Worm (Caenorhabditis elegans): Measurements from ENCODE around the gene D2023.3.

D2023.3 gene

ce11 chrV:11811921-11812320 is at the start of gene D2023.3:
D2023.3 (minus strand) TSS chrV:11812021.
- TF ChIP-seq tra-4 (tag; optimal IDR thresholded peaks at IDR 0.05) (no peak), tbx-37 (GFP tag; conservative IDR thresholded peaks at IDR 0.05) (no peak), ets-7 (tag; optimal IDR thresholded peaks at IDR 0.05) (no peak), scrt-1 (GFP tag; IDR thresholded peaks at IDR 0.05) (no peak), B0310.2 (tag; optimal IDR thresholded peaks at IDR 0.05) (no peak), ceh-36 (tag; optimal IDR thresholded peaks at IDR 0.05) (no peak)

- TF ChIP-seq ama-1 (optimal IDR thresholded peaks at IDR 0.05) (no peak), pes-1 (GFP tag; IDR thresholded peaks at IDR 0.05) (no peak), hmbx-1 (tag; optimal IDR thresholded peaks at IDR 0.05) (no peak), ceh-13 (GFP tag; optimal IDR thresholded peaks at IDR 0.05) (no peak), scrt-1 (GFP tag; IDR thresholded peaks at IDR 0.05) (no peak), flt-1 (GFP tag; IDR thresholded peaks at IDR 0.05) (no peak), tra-4 (tag; optimal IDR thresholded peaks at IDR 0.05) (no peak), tbx-37 (GFP tag; conservative IDR thresholded peaks at IDR 0.05) (no peak), aly-1 (tag; optimal IDR thresholded peaks at IDR 0.05) (no peak), hnd-1 (tag; optimal IDR thresholded peaks at IDR 0.05) (no peak), F13C5.2 (tag; optimal IDR thresholded peaks at IDR 0.05) (no peak), B0310.2 (tag; optimal IDR thresholded peaks at IDR 0.05) (no peak), sea-1 (GFP tag; conservative IDR thresholded peaks at IDR 0.05) (no peak), hmg-4 (GFP tag; optimal IDR thresholded peaks at IDR 0.05) (no peak), ceh-36 (tag; optimal IDR thresholded peaks at IDR 0.05) (no peak), tbx-11 (GFP tag; IDR thresholded peaks at IDR 0.05) (no peak), ets-7 (tag; optimal IDR thresholded peaks at IDR 0.05) (no peak)
Measured at ce11 chrV:11860375-11860774, 48.6 kb upstream of the D2023.3 start, which contains the start of gene R13H4.5. R13H4.5 (plus strand) TSS chrV:11860675.

- TF ChIP-seq pes-1 (GFP tag; IDR thresholded peaks at IDR 0.05) (no peak), tra-4 (tag; optimal IDR thresholded peaks at IDR 0.05) (no peak), flt-1 (GFP tag; IDR thresholded peaks at IDR 0.05) (no peak), scrt-1 (GFP tag; IDR thresholded peaks at IDR 0.05) (no peak), F13C5.2 (tag; optimal IDR thresholded peaks at IDR 0.05) (no peak), ets-7 (tag; optimal IDR thresholded peaks at IDR 0.05) (no peak), ceh-36 (tag; optimal IDR thresholded peaks at IDR 0.05) (no peak), ama-1 (optimal IDR thresholded peaks at IDR 0.05) (no peak), B0310.2 (tag; optimal IDR thresholded peaks at IDR 0.05) (no peak), sea-1 (GFP tag; conservative IDR thresholded peaks at IDR 0.05) (no peak), hmbx-1 (tag; optimal IDR thresholded peaks at IDR 0.05) (no peak), aly-1 (tag; optimal IDR thresholded peaks at IDR 0.05) (no peak), hnd-1 (tag; optimal IDR thresholded peaks at IDR 0.05) (no peak), hmg-4 (GFP tag; optimal IDR thresholded peaks at IDR 0.05) (no peak), ceh-13 (GFP tag; optimal IDR thresholded peaks at IDR 0.05) (no peak)
Measured at ce11 chrV:11859082-11859858, 47.4 kb upstream of the D2023.3 start.

- no peak for TF ChIP-seq pes-1 (GFP tag; IDR thresholded peaks at IDR 0.05)
- no peak for TF ChIP-seq scrt-1 (GFP tag; IDR thresholded peaks at IDR 0.05)
- no peak for TF ChIP-seq ceh-36 (tag; optimal IDR thresholded peaks at IDR 0.05)
- no peak for TF ChIP-seq ama-1 (optimal IDR thresholded peaks at IDR 0.05)
- TF ChIP-seq F13C5.2 (tag; optimal IDR thresholded peaks at IDR 0.05): no peak
- TF ChIP-seq ets-7 (tag; optimal IDR thresholded peaks at IDR 0.05): no peak
- no peak for TF ChIP-seq B0310.2 (tag; optimal IDR thresholded peaks at IDR 0.05)
- no peak for TF ChIP-seq ceh-13 (GFP tag; optimal IDR thresholded peaks at IDR 0.05)
- TF ChIP-seq hmg-4 (GFP tag; optimal IDR thresholded peaks at IDR 0.05): no peak
- no peak for TF ChIP-seq tbx-37 (GFP tag; conservative IDR thresholded peaks at IDR 0.05)
- TF ChIP-seq tbx-11 (GFP tag; IDR thresholded peaks at IDR 0.05): no peak
Measured at ce11 chrV:11858299-11858698, 46.5 kb upstream of the D2023.3 start.

- TF ChIP-seq ets-7 (tag; optimal IDR thresholded peaks at IDR 0.05) (no peak), hmbx-1 (tag; optimal IDR thresholded peaks at IDR 0.05) (no peak), tbx-37 (GFP tag; conservative IDR thresholded peaks at IDR 0.05) (no peak)
Measured at ce11 chrV:11857756-11858155, 45.9 kb upstream of the D2023.3 start.

- TF ChIP-seq aly-1 (tag; optimal IDR thresholded peaks at IDR 0.05) (no peak), hnd-1 (tag; optimal IDR thresholded peaks at IDR 0.05) (no peak), tbx-11 (GFP tag; IDR thresholded peaks at IDR 0.05) (no peak), F13C5.2 (tag; optimal IDR thresholded peaks at IDR 0.05) (no peak), tbx-37 (GFP tag; conservative IDR thresholded peaks at IDR 0.05) (no peak), scrt-1 (GFP tag; IDR thresholded peaks at IDR 0.05) (no peak), tra-4 (tag; optimal IDR thresholded peaks at IDR 0.05) (no peak), ama-1 (optimal IDR thresholded peaks at IDR 0.05) (no peak), ceh-36 (tag; optimal IDR thresholded peaks at IDR 0.05) (no peak), pes-1 (GFP tag; IDR thresholded peaks at IDR 0.05) (no peak), hmg-4 (GFP tag; optimal IDR thresholded peaks at IDR 0.05) (no peak), hmbx-1 (tag; optimal IDR thresholded peaks at IDR 0.05) (no peak), ets-7 (tag; optimal IDR thresholded peaks at IDR 0.05) (no peak), flt-1 (GFP tag; IDR thresholded peaks at IDR 0.05) (no peak), B0310.2 (tag; optimal IDR thresholded peaks at IDR 0.05) (no peak)
Measured at ce11 chrV:11856022-11856421, 44.2 kb upstream of the D2023.3 start.

- no peak for TF ChIP-seq scrt-1 (GFP tag; IDR thresholded peaks at IDR 0.05)
- no peak for TF ChIP-seq ets-7 (tag; optimal IDR thresholded peaks at IDR 0.05)
- TF ChIP-seq flt-1 (GFP tag; IDR thresholded peaks at IDR 0.05): no peak
- no peak for TF ChIP-seq hnd-1 (tag; optimal IDR thresholded peaks at IDR 0.05)
- no peak for TF ChIP-seq tra-4 (tag; optimal IDR thresholded peaks at IDR 0.05)
- no peak for TF ChIP-seq F13C5.2 (tag; optimal IDR thresholded peaks at IDR 0.05)
- TF ChIP-seq tbx-11 (GFP tag; IDR thresholded peaks at IDR 0.05): no peak
- no peak for TF ChIP-seq ceh-36 (tag; optimal IDR thresholded peaks at IDR 0.05)
- TF ChIP-seq ama-1 (optimal IDR thresholded peaks at IDR 0.05): no peak
- no peak for TF ChIP-seq tbx-37 (GFP tag; conservative IDR thresholded peaks at IDR 0.05)
- TF ChIP-seq aly-1 (tag; optimal IDR thresholded peaks at IDR 0.05): no peak
- TF ChIP-seq B0310.2 (tag; optimal IDR thresholded peaks at IDR 0.05): no peak
- no peak for TF ChIP-seq pes-1 (GFP tag; IDR thresholded peaks at IDR 0.05)
- TF ChIP-seq hmbx-1 (tag; optimal IDR thresholded peaks at IDR 0.05): no peak
- TF ChIP-seq sea-1 (GFP tag; conservative IDR thresholded peaks at IDR 0.05): no peak
- no peak for TF ChIP-seq hmg-4 (GFP tag; optimal IDR thresholded peaks at IDR 0.05)
- TF ChIP-seq ceh-13 (GFP tag; optimal IDR thresholded peaks at IDR 0.05): no peak
Measured at ce11 chrV:11854905-11855304, 43.1 kb upstream of the D2023.3 start.
